Worm (Caenorhabditis elegans) whole organism, young adult: ENCODE measurements around the gene F32D8.5.

Experiments
- B0035.1 ChIP-seq: sonication (generic microtip); optimal IDR thresholded peaks from 2 replicates; lab custom pipeline; 2016; ENCODE audit warnings: missing genetic modification characterization, mild to moderate bottlenecking, missing compliant biosample characterization, missing genotype, missing genetic modification reagents
- B0261.1 ChIP-seq: sonication (generic microtip); optimal IDR thresholded peaks from 2 replicates; lab custom pipeline; 2016; ENCODE audit warnings: mild to moderate bottlenecking, missing genetic modification characterization, moderate library complexity, missing compliant biosample characterization
- D2030.7 ChIP-seq: fragments of 200-800 bp; sonication (Bioruptor generic); IDR thresholded peaks from 2 replicates; pipeline ENCODE4 v1.3.6; 2022; ENCODE audit warnings: missing genetic modification reagents, missing genetic modification characterization, missing compliant biosample characterization
- F33H1.4 ChIP-seq: fragments of 200-800 bp; sonication (Bioruptor generic); IDR thresholded peaks from 2 replicates; pipeline ENCODE4 v1.3.6; 2022; ENCODE audit warnings: missing genetic modification reagents, missing genetic modification characterization, missing compliant biosample characterization
- F37B4.10 ChIP-seq: fragments of 200-800 bp; sonication (Bioruptor generic); IDR thresholded peaks from 2 replicates; pipeline ENCODE4 v1.3.6; 2022; ENCODE audit warnings: missing genetic modification characterization, missing compliant biosample characterization
- F55B11.4 ChIP-seq: sonication (generic microtip); optimal IDR thresholded peaks from 2 replicates; lab custom pipeline; 2016; ENCODE audit warnings: missing compliant biosample characterization, missing genetic modification characterization, borderline replicate concordance; ENCODE audit not compliant: insufficient read depth
- T07F8.4 ChIP-seq: sonication (generic microtip); optimal IDR thresholded peaks from 2 replicates; lab custom pipeline; 2016; ENCODE audit warnings: mild to moderate bottlenecking, missing genetic modification characterization, moderate library complexity, missing compliant biosample characterization
- Y53F4B.3 ChIP-seq: fragments of 200-800 bp; sonication (Bioruptor generic); IDR thresholded peaks from 2 replicates; pipeline ENCODE4 v1.3.6; 2022; ENCODE audit warnings: missing genetic modification reagents, missing genetic modification characterization, missing compliant biosample characterization
- Y53G8AR.9 ChIP-seq: fragments of 200-800 bp; sonication (Bioruptor generic); conservative IDR thresholded peaks from 2 replicates; pipeline ENCODE4 v1.3.6; 2022; ENCODE audit warnings: missing genetic modification reagents, missing genetic modification characterization, missing compliant biosample characterization
- akir-1 ChIP-seq: fragments of 200-800 bp; sonication (Bioruptor generic); optimal IDR thresholded peaks from 2 replicates; lab custom pipeline; 2018; ENCODE audit warnings: mild to moderate bottlenecking, missing genetic modification characterization, moderate library complexity, missing compliant biosample characterization
- ama-1 ChIP-seq, 3 experiments: fragments of 150-350 bp in 1 of 3; sonication (generic microtip) in 2 of 3; optimal IDR thresholded peaks; 2 replicates each; lab custom pipeline; 2014 to 2018; ENCODE audit warnings: missing biosample characterization in 2 of 3, missing genetic modification characterization in 2 of 3, missing genetic modification reagents in 2 of 3
- atf-7 ChIP-seq: sonication (generic microtip); optimal IDR thresholded peaks from 2 replicates; lab custom pipeline; 2017; ENCODE audit warnings: mild to moderate bottlenecking, missing genetic modification characterization, missing compliant biosample characterization
- attf-5 ChIP-seq: fragments of 200-800 bp; sonication (Bioruptor generic); optimal IDR thresholded peaks from 2 replicates; lab custom pipeline; 2018; ENCODE audit warnings: mild to moderate bottlenecking, missing genetic modification characterization, missing compliant biosample characterization
- attf-6 ChIP-seq: fragments of 200-800 bp; sonication (Bioruptor generic); IDR thresholded peaks from 2 replicates; pipeline ENCODE4 v1.3.6; 2022; ENCODE audit warnings: missing genetic modification reagents, missing genetic modification characterization, missing compliant biosample characterization
- ceh-27 ChIP-seq: fragments of 200-800 bp; sonication (Bioruptor generic); optimal IDR thresholded peaks from 2 replicates; lab custom pipeline; 2018; ENCODE audit warnings: mild to moderate bottlenecking, missing genetic modification characterization, moderate library complexity, missing compliant biosample characterization
- chd-7 ChIP-seq: sonication (generic microtip); optimal IDR thresholded peaks from 2 replicates; lab custom pipeline; 2016; ENCODE audit warnings: mild to moderate bottlenecking, missing genetic modification characterization, moderate library complexity, missing compliant biosample characterization
- dox-1 ChIP-seq: fragments of 200-800 bp; sonication (Bioruptor generic); IDR thresholded peaks from 2 replicates; pipeline ENCODE4 v1.3.6; 2022; ENCODE audit warnings: missing genetic modification reagents, missing genetic modification characterization, missing compliant biosample characterization
- efl-1 ChIP-seq: fragments of 150-350 bp; optimal IDR thresholded peaks from 2 replicates; lab custom pipeline; 2014; ENCODE audit warnings: missing biosample characterization, missing genetic modification reagents, missing genetic modification characterization
- gei-17 ChIP-seq: fragments of 200-800 bp; sonication (Bioruptor generic); optimal IDR thresholded peaks from 2 replicates; lab custom pipeline; 2018; ENCODE audit warnings: mild to moderate bottlenecking, missing genetic modification characterization, missing compliant biosample characterization
- hrde-1 ChIP-seq: sonication (generic microtip); optimal IDR thresholded peaks from 2 replicates; lab custom pipeline; 2016; ENCODE audit warnings: missing genetic modification characterization, mild to moderate bottlenecking, missing compliant biosample characterization, moderate library complexity, missing genotype, missing genetic modification reagents, borderline replicate concordance
- hsf-1 ChIP-seq: fragments of 200-800 bp; sonication (Bioruptor generic); IDR thresholded peaks from 2 replicates; pipeline ENCODE4 v1.3.6; 2022; ENCODE audit warnings: missing genetic modification reagents, missing genetic modification characterization, missing compliant biosample characterization
- let-526 ChIP-seq: fragments of 200-800 bp; sonication (Bioruptor generic); IDR thresholded peaks from 2 replicates; pipeline ENCODE4 v1.3.6; 2022; ENCODE audit warnings: missing genetic modification reagents, missing genetic modification characterization, missing compliant biosample characterization
- lin-35 ChIP-seq, 3 experiments: fragments of 150-350 bp in 2 of 3; sonication (generic microtip) in 1 of 3; optimal IDR thresholded peaks; 2 replicates each; lab custom pipeline; 2014 to 2018; ENCODE audit warnings: missing biosample characterization in 3 of 3, missing genetic modification characterization in 3 of 3, missing genetic modification reagents in 3 of 3
- madf-3 ChIP-seq: fragments of 200-800 bp; sonication (Bioruptor generic); IDR thresholded peaks from 2 replicates; pipeline ENCODE4 v1.3.6; 2022; ENCODE audit warnings: missing genetic modification reagents, missing genetic modification characterization, missing compliant biosample characterization
- mcd-1 ChIP-seq: fragments of 200-800 bp; sonication (Bioruptor generic); IDR thresholded peaks from 2 replicates; pipeline ENCODE4 v1.3.6; 2022; ENCODE audit warnings: missing genetic modification reagents, missing genetic modification characterization, missing compliant biosample characterization
- mel-28 ChIP-seq: sonication (generic microtip); optimal IDR thresholded peaks from 2 replicates; lab custom pipeline; 2016; ENCODE audit warnings: borderline replicate concordance, mild to moderate bottlenecking, missing genetic modification characterization, missing compliant biosample characterization
- mes-4 ChIP-seq: sonication (generic microtip); optimal IDR thresholded peaks from 2 replicates; lab custom pipeline; 2016; ENCODE audit warnings: missing genotype, missing genetic modification characterization, missing compliant biosample characterization
- nfya-1 ChIP-seq: sonication (generic microtip); optimal IDR thresholded peaks from 2 replicates; lab custom pipeline; 2017; ENCODE audit warnings: antibody characterized with exemption, missing compliant biosample characterization, missing genetic modification characterization, borderline replicate concordance; ENCODE audit not compliant: insufficient read depth
- nhr-179 ChIP-seq: sonication (generic microtip); optimal IDR thresholded peaks from 2 replicates; lab custom pipeline; 2016; ENCODE audit warnings: mild to moderate bottlenecking, missing genetic modification characterization, missing compliant biosample characterization
- nhr-80 ChIP-seq: sonication (generic microtip); optimal IDR thresholded peaks from 2 replicates; lab custom pipeline; 2016; ENCODE audit warnings: missing genetic modification characterization, missing compliant biosample characterization
- rec-8 ChIP-seq, 2 experiments: sonication (generic microtip); optimal IDR thresholded peaks; 2 replicates each; lab custom pipeline; 2016; ENCODE audit warnings: mild to moderate bottlenecking in 2 of 2, missing genetic modification characterization in 2 of 2, missing genetic modification reagents in 2 of 2, missing genotype in 2 of 2, missing biosample characterization in 1 of 2, missing compliant biosample characterization in 1 of 2, moderate library complexity in 1 of 2
- snpc-1.3 ChIP-seq: sonication (generic microtip); optimal IDR thresholded peaks from 2 replicates; lab custom pipeline; 2017; ENCODE audit warnings: missing genetic modification characterization, mild to moderate bottlenecking, missing compliant biosample characterization, antibody characterized with exemption, moderate library complexity, missing genotype, missing genetic modification reagents; ENCODE audit not compliant: insufficient read depth
- snpc-3.4 ChIP-seq: sonication (generic microtip); optimal IDR thresholded peaks from 2 replicates; lab custom pipeline; 2017; ENCODE audit warnings: missing genetic modification characterization, mild to moderate bottlenecking, missing compliant biosample characterization, antibody characterized with exemption, moderate library complexity, missing genotype, missing genetic modification reagents
- somi-1 ChIP-seq: fragments of 200-800 bp; sonication (Bioruptor generic); optimal IDR thresholded peaks from 2 replicates; lab custom pipeline; 2018; ENCODE audit warnings: mild to moderate bottlenecking, missing genetic modification characterization, missing compliant biosample characterization
- tbx-9 ChIP-seq: sonication (generic microtip); optimal IDR thresholded peaks from 2 replicates; lab custom pipeline; 2016; ENCODE audit warnings: borderline replicate concordance, missing genetic modification characterization, inconsistent platforms, missing compliant biosample characterization
- unc-62 ChIP-seq: fragments of 150-350 bp; optimal IDR thresholded peaks from 2 replicates; lab custom pipeline; 2014; ENCODE audit warnings: missing biosample characterization, missing genetic modification reagents, missing genetic modification characterization
- zfh-2 ChIP-seq: fragments of 200-800 bp; sonication (Bioruptor generic); conservative IDR thresholded peaks from 2 replicates; pipeline ENCODE4 v1.3.6; 2022; ENCODE audit warnings: missing genetic modification reagents, missing genetic modification characterization, missing compliant biosample characterization
- ztf-18 ChIP-seq: sonication (generic microtip); optimal IDR thresholded peaks from 2 replicates; lab custom pipeline; 2016; ENCODE audit warnings: missing genotype, mild to moderate bottlenecking, missing genetic modification characterization, missing compliant biosample characterization
- ztf-25 ChIP-seq: fragments of 200-800 bp; sonication (Bioruptor generic); IDR thresholded peaks from 2 replicates; pipeline ENCODE4 v1.3.6; 2022; ENCODE audit warnings: missing genetic modification reagents, missing genetic modification characterization, missing compliant biosample characterization

F32D8.5 gene

DNA sequence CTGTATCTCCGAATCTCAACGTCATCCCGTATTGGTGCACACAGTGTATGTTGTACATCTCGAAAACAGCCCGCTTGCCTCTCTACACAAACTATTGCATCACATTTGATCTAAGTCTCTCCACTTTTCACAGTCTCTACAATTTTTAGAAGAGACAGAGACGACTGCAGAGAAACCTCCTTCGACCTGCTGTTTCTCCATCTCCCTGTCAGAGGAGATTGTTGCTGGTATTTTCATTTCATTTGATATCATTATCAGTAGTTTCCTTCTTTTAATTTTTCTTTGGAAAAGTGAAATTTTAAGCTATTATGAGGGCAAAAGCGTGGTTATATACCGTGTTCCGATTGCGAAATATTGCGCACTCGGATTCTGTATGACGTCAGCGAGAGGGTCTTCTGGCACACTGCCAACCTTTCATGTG, 46.0 kb downstream of the F32D8.5 start (continued):
- TF ChIP-seq atf-7 (tag; lab: Kevin White, UChicago): peak; percentile 94
- TF ChIP-seq B0261.1 (tag; lab: Kevin White, UChicago): no peak
- TF ChIP-seq akir-1: no peak
- peak; percentile 62 for TF ChIP-seq dox-1 (GFP tag; lab: Robert Waterston, UW)
- TF ChIP-seq D2030.7 (GFP tag; lab: Robert Waterston, UW): no peak
- no peak for TF ChIP-seq nhr-179 (tag; lab: Kevin White, UChicago)
- TF ChIP-seq ztf-18 (tag; lab: Kevin White, UChicago): no peak
- no peak for TF ChIP-seq Y53F4B.3
- no peak for TF ChIP-seq Y53G8AR.9 (GFP tag; lab: Robert Waterston, UW)
- no peak for TF ChIP-seq ztf-25 (GFP tag; lab: Robert Waterston, UW)
- TF ChIP-seq T07F8.4: no peak
- TF ChIP-seq unc-62 (GFP tag; lab: Kevin White, UChicago): peak; percentile 9
- TF ChIP-seq efl-1 (GFP tag; lab: Kevin White, UChicago): no peak
- TF ChIP-seq mcd-1 (GFP tag; lab: Robert Waterston, UW): peak; percentile 8; the same call in 1 of the 2 replicates
- no peak for TF ChIP-seq zfh-2 (GFP tag; lab: Robert Waterston, UW)
- no peak for TF ChIP-seq F33H1.4
- TF ChIP-seq ceh-27 (GFP tag; lab: Kevin White, UChicago): peak; percentile 52
- TF ChIP-seq mel-28 (tag; lab: Kevin White, UChicago): no peak
- TF ChIP-seq attf-5: peak; percentile 73
- TF ChIP-seq tbx-9: no peak

DNA sequence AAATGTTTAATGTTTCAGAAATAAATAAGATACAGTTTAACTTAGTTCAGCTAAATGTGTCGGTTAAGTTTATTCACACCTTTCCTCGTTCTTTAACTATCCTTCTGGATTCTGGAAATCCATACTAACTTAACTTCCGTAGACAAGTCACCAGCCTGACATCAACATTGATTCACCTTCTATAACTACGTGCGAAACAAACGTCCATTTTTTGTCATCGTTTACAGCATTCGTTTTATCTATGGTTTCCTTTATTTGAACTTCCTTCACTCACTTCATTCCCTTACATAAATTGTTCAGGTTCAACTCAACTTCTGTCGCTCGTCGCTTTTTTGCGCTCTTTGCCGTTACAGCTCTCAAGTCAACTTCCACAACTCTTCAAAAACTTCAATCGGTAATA, 46.5 kb downstream of the F32D8.5 start, which contains the start of gene F17C11.26:
Gene F17C11.26 (plus strand): TSS at position 301 of the 400 bp plus-strand sequence.
- no peak for TF ChIP-seq attf-6 (GFP tag; lab: Robert Waterston, UW)
- TF ChIP-seq ztf-25 (GFP tag; lab: Robert Waterston, UW): no peak
- no peak for TF ChIP-seq mes-4 (tag; lab: Kevin White, UChicago)
- no peak for TF ChIP-seq somi-1 (GFP tag; lab: Kevin White, UChicago)
- peak; percentile 62 for TF ChIP-seq ama-1 (optimal IDR thresholded peaks at IDR 0.05; lab: Kevin White, UChicago)
- no peak for TF ChIP-seq ama-1 (GFP tag; optimal IDR thresholded peaks at IDR 0.05; lab: Kevin White, UChicago)
- TF ChIP-seq let-526 (GFP tag; lab: Robert Waterston, UW): no peak
- no peak for TF ChIP-seq hrde-1 (tag; lab: Kevin White, UChicago)

DNA sequence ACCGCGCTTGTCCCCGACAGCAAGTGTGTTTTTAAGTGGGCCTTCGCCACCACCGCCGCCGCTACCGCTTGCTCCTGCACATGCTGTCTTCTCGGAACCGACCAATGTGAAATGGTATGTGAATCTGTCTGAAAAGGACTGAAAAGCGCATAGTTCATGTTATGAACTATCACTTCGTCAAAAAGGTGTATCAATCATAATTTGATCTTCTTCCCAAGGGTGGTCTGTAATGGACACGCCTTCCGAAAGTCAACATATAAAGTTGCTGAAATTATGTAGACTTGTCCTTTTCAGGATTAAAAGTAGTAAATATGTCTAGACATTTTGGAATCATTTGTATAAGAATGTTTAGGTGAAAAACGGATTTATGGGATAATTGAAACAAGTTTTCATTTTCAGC, 47.6 kb downstream of the F32D8.5 start, which contains the start of gene zip-9:
Gene zip-9 (plus strand): TSS at position 301 of the 400 bp plus-strand sequence.
- TF ChIP-seq hsf-1 (0 out of 2 replicates have a peak, but pooled peaks have one; percentile 20), F37B4.10 (GFP tag; lab: Robert Waterston, UW) (0 out of 2 replicates have a peak, but pooled peaks have one; percentile 76), chd-7 (tag; lab: Kevin White, UChicago) (no peak)

DNA sequence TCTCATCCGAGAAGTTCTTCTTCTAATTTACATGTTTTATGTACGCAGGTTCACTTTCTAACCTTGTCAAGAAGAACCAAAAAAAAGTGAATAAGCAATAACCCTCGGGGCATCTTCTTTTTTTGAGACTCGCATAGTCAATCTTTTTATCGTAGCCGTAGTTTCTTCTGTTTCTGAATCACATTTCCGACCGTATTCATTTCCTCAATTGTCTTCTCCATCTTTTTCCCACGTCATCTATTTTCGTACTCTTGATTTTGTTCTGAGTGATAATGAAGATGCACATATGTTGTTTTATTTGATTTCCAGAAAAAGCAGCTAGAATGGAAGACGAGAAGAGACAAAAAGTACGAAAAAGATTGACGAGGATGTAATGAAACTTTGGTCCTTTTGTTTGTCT, 50.3 kb downstream of the F32D8.5 start:
- no peak for TF ChIP-seq F55B11.4 (tag; lab: Kevin White, UChicago)
- no peak for TF ChIP-seq snpc-3.4
- TF ChIP-seq lin-35 (GFP tag; optimal IDR thresholded peaks at IDR 0.05; lab: Kevin White, UChicago): no peak
- TF ChIP-seq B0035.1 (tag; lab: Kevin White, UChicago): no peak
- no peak for TF ChIP-seq snpc-1.3
- TF ChIP-seq ceh-27 (GFP tag; lab: Kevin White, UChicago): no peak
- no peak for TF ChIP-seq nhr-80 (tag; lab: Kevin White, UChicago)
- TF ChIP-seq madf-3 (GFP tag; lab: Robert Waterston, UW): no peak
- TF ChIP-seq gei-17 (GFP tag; lab: Kevin White, UChicago): no peak
- no peak for TF ChIP-seq mes-4 (tag; lab: Kevin White, UChicago)
- no peak for TF ChIP-seq ztf-18 (tag; lab: Kevin White, UChicago)
- TF ChIP-seq nfya-1 (tag; lab: Kevin White, UChicago): no peak
- TF ChIP-seq rec-8 (tag; optimal IDR thresholded peaks at IDR 0.05; lab: Kevin White, UChicago): no peak
